Fruit fly (Drosophila melanogaster): Measurements from ENCODE around the gene disco-r.

DNA sequence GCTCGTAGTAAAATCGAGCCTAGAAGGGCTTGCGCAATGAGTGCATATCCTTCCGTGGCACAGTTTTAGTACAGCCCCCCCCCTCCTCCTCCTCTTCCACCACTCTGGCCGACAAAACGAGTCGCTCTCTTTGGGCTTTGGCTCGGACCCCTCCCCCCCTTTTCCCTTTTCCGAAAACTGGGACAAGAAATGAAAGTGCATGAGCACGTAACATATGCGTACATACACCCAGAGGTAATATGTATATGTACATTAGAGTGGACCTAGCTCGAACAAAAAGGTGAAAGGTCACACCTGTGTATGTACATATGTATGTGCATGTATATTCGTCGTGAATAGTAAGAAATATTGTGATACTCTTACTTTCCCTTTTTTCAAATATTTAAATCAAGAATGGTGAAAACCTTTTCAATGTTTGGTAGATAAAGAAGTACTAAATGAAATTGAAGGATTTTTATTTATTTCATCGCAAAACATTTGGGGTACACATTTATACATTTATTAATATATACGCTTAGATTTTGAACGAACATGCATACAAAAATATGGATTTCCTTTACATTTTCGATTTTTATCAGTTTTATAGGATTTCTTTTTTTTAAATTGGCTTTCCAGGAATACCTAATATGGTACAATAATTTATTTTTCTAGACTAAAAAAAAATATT is 56.0 kb downstream of the disco-r start:
- TF ChIP-seq Jarid2 (GFP tag; optimal IDR thresholded peaks at IDR 0.05) (no peak), Lpt (GFP tag; optimal IDR thresholded peaks at IDR 0.05) (no peak), Nf-YC (tag; optimal IDR thresholded peaks at IDR 0.05) (no peak), CG14441 (GFP tag; IDR thresholded peaks at IDR 0.05) (no peak), Gug (GFP tag; IDR thresholded peaks at IDR 0.05) (no peak), luna (GFP tag; optimal IDR thresholded peaks at IDR 0.05) (no peak), fd64A (GFP tag; optimal IDR thresholded peaks at IDR 0.05) (no peak)

Data from whole organism, embryonic.